Fruit fly (Drosophila melanogaster) whole organism, embryonic: ENCODE results near the gene fzo.

Source experiments
- ATbp ChIP-seq: fragments of 200-800 bp; sonication (Bioruptor generic); optimal IDR thresholded peaks from 2 replicates; lab custom pipeline; 2017; ENCODE audit warnings: missing biosample characterization, mild to moderate bottlenecking, missing genetic modification characterization, missing genetic modification reagents
- Bgb ChIP-seq: fragments of 200-800 bp; sonication (Bioruptor generic); IDR thresholded peaks from 2 replicates; pipeline ENCODE4 v1.3.6; 2022; ENCODE audit warnings: missing biosample characterization, missing genetic modification characterization; ENCODE audit not compliant: partially characterized antibody
- C15 ChIP-seq: fragments of 200-800 bp; sonication (Bioruptor generic); IDR thresholded peaks from 3 replicates; pipeline ENCODE4 v1.3.6; 2022; ENCODE audit warnings: missing biosample characterization, missing genetic modification characterization
- CG10209 ChIP-seq: fragments of 200-800 bp; sonication (Bioruptor generic); optimal IDR thresholded peaks from 3 replicates; lab custom pipeline; 2017; ENCODE audit warnings: missing biosample characterization, mild to moderate bottlenecking, missing genetic modification characterization, missing genetic modification reagents
- CG10431 ChIP-seq: fragments of 200-800 bp; sonication (Bioruptor generic); optimal IDR thresholded peaks from 3 replicates; lab custom pipeline; 2018; ENCODE audit warnings: missing biosample characterization, mild to moderate bottlenecking, missing genetic modification characterization
- CG11723 ChIP-seq: fragments of 200-800 bp; sonication (Bioruptor generic); optimal IDR thresholded peaks from 2 replicates; lab custom pipeline; 2017; ENCODE audit warnings: missing biosample characterization, mild to moderate bottlenecking, missing genetic modification characterization
- CG14710 ChIP-seq: fragments of 200-800 bp; sonication (Bioruptor generic); optimal IDR thresholded peaks from 3 replicates; lab custom pipeline; 2019; ENCODE audit warnings: missing biosample characterization, mild to moderate bottlenecking, missing genetic modification characterization, moderate library complexity
- CG1603 ChIP-seq: fragments of 200-800 bp; sonication (Bioruptor generic); optimal IDR thresholded peaks from 2 replicates; lab custom pipeline; 2019; ENCODE audit warnings: missing biosample characterization, mild to moderate bottlenecking, missing genetic modification characterization, moderate library complexity
- CG18476 ChIP-seq: fragments of 200-800 bp; sonication (Bioruptor generic); optimal IDR thresholded peaks from 2 replicates; lab custom pipeline; 2016; ENCODE audit warnings: missing biosample characterization, mild to moderate bottlenecking, missing genetic modification characterization
- CG2678 ChIP-seq: fragments of 200-800 bp; sonication (Bioruptor generic); optimal IDR thresholded peaks from 3 replicates; lab custom pipeline; 2019; ENCODE audit warnings: missing biosample characterization, mild to moderate bottlenecking, missing genetic modification characterization, moderate library complexity
- CG30431 ChIP-seq: fragments of 200-800 bp; sonication (Bioruptor generic); optimal IDR thresholded peaks from 2 replicates; lab custom pipeline; 2017; ENCODE audit warnings: missing biosample characterization, missing genetic modification characterization
- CG31365 ChIP-seq: fragments of 200-800 bp; sonication (Bioruptor generic); optimal IDR thresholded peaks from 2 replicates; lab custom pipeline; 2018; ENCODE audit warnings: missing biosample characterization, mild to moderate bottlenecking, missing genetic modification characterization
- CG31441 ChIP-seq: fragments of 200-800 bp; sonication (Bioruptor generic); IDR thresholded peaks from 2 replicates; pipeline ENCODE4 v1.3.6; 2022; ENCODE audit warnings: missing biosample characterization, missing genetic modification characterization
- CG4282 ChIP-seq: fragments of 200-800 bp; sonication (Bioruptor generic); optimal IDR thresholded peaks from 2 replicates; lab custom pipeline; 2016; ENCODE audit warnings: missing biosample characterization, missing genetic modification characterization
- CG4730 ChIP-seq: fragments of 200-800 bp; sonication (Bioruptor generic); IDR thresholded peaks from 2 replicates; pipeline ENCODE4 v1.3.6; 2022; ENCODE audit warnings: missing biosample characterization, missing genetic modification characterization
- CG5245 ChIP-seq: fragments of 200-800 bp; sonication (Bioruptor generic); optimal IDR thresholded peaks from 3 replicates; lab custom pipeline; 2016; ENCODE audit warnings: missing biosample characterization, missing genetic modification characterization
- CG8388 ChIP-seq: fragments of 200-800 bp; sonication (Bioruptor generic); optimal IDR thresholded peaks from 2 replicates; lab custom pipeline; 2019; ENCODE audit warnings: missing biosample characterization, mild to moderate bottlenecking, missing genetic modification characterization, moderate library complexity
- Camta ChIP-seq: fragments of 200-800 bp; sonication (Bioruptor generic); optimal IDR thresholded peaks from 2 replicates; lab custom pipeline; 2016; ENCODE audit warnings: missing biosample characterization, missing genetic modification characterization
- Dp ChIP-seq: fragments of 200-800 bp; sonication (Bioruptor generic); optimal IDR thresholded peaks from 2 replicates; lab custom pipeline; 2018; ENCODE audit warnings: missing biosample characterization, mild to moderate bottlenecking, missing genetic modification characterization, moderate library complexity
- Elba2 ChIP-seq: fragments of 200-800 bp; sonication (Bioruptor generic); optimal IDR thresholded peaks from 3 replicates; lab custom pipeline; 2016; ENCODE audit warnings: missing biosample characterization, missing genetic modification characterization
- HmgZ ChIP-seq: fragments of 200-800 bp; sonication (Bioruptor generic); optimal IDR thresholded peaks from 2 replicates; lab custom pipeline; 2018; ENCODE audit warnings: missing biosample characterization, mild to moderate bottlenecking, missing genetic modification characterization
- MTF-1 ChIP-seq: fragments of 200-800 bp; sonication (Bioruptor generic); optimal IDR thresholded peaks from 2 replicates; lab custom pipeline; 2018; ENCODE audit warnings: missing biosample characterization, mild to moderate bottlenecking, missing genetic modification characterization, borderline replicate concordance
- Mad ChIP-seq: fragments of 200-800 bp; sonication (Bioruptor generic); optimal IDR thresholded peaks from 2 replicates; lab custom pipeline; 2016; ENCODE audit warnings: missing biosample characterization, missing genetic modification characterization
- Med ChIP-seq: fragments of 200-800 bp; sonication (Bioruptor generic); peaks from one replicate; lab custom pipeline; 2016; ENCODE audit warnings: missing biosample characterization, missing genetic modification characterization, mild to moderate bottlenecking, inconsistent platforms, moderate library complexity
- Meics ChIP-seq: fragments of 200-800 bp; sonication (Bioruptor generic); optimal IDR thresholded peaks from 2 replicates; lab custom pipeline; 2017; ENCODE audit warnings: missing biosample characterization, mild to moderate bottlenecking, missing genetic modification characterization
- Sin3A ChIP-seq: fragments of >200 bp; optimal IDR thresholded peaks from 2 replicates; lab custom pipeline; 2018
- Stat92E ChIP-seq, 3 experiments: fragments of >200 bp in 2 of 3; fragments of 200-800 bp in 1 of 3; sonication (Bioruptor generic) in 1 of 3; optimal IDR thresholded peaks; 2 replicates each; lab custom pipeline; 2017 to 2019; ENCODE audit warnings: missing biosample characterization in 3 of 3, missing genetic modification characterization in 3 of 3, mild to moderate bottlenecking in 1 of 3, moderate library complexity in 1 of 3
- Tbp ChIP-seq: fragments of >200 bp; optimal IDR thresholded peaks from 2 replicates; lab custom pipeline; 2018; ENCODE audit warnings: missing biosample characterization, missing genetic modification characterization
- YL-1 ChIP-seq: fragments of 200-800 bp; sonication (Bioruptor generic); optimal IDR thresholded peaks from 3 replicates; lab custom pipeline; 2017; ENCODE audit warnings: missing biosample characterization, mild to moderate bottlenecking, missing genetic modification characterization
- bbx ChIP-seq: fragments of 200-800 bp; sonication (Bioruptor generic); IDR thresholded peaks from 2 replicates; pipeline ENCODE4 v1.3.6; 2022; ENCODE audit warnings: missing biosample characterization, missing genetic modification characterization; ENCODE audit not compliant: partially characterized antibody
- cato ChIP-seq: fragments of 200-800 bp; sonication (Bioruptor generic); optimal IDR thresholded peaks from 2 replicates; lab custom pipeline; 2016; ENCODE audit warnings: missing biosample characterization, missing genetic modification characterization, borderline replicate concordance
- chinmo ChIP-seq: fragments of 200-800 bp; sonication (Bioruptor generic); IDR thresholded peaks from 4 replicates; pipeline ENCODE4 v1.3.6; 2022; ENCODE audit warnings: missing biosample characterization, missing genetic modification characterization; ENCODE audit not compliant: partially characterized antibody
- croc ChIP-seq: fragments of 200-800 bp; sonication (Bioruptor generic); conservative IDR thresholded peaks from 3 replicates; pipeline ENCODE4 v1.3.6; 2022; ENCODE audit warnings: missing biosample characterization, missing genetic modification characterization
- dati ChIP-seq: fragments of 200-800 bp; sonication (Bioruptor generic); IDR thresholded peaks from 2 replicates; pipeline ENCODE4 v1.3.6; 2022; ENCODE audit warnings: missing biosample characterization, missing genetic modification characterization
- gro ChIP-seq: fragments of 200-800 bp; sonication (Bioruptor generic); optimal IDR thresholded peaks from 2 replicates; lab custom pipeline; 2016; ENCODE audit warnings: missing biosample characterization, missing genetic modification characterization
- gsb-n ChIP-seq: fragments of 200-800 bp; sonication (Bioruptor generic); optimal IDR thresholded peaks from 3 replicates; lab custom pipeline; 2018; ENCODE audit warnings: missing biosample characterization, mild to moderate bottlenecking, missing genetic modification characterization
- gt ChIP-seq: fragments of 200-800 bp; sonication (Bioruptor generic); IDR thresholded peaks from 2 replicates; pipeline ENCODE4 v1.3.6; 2022; ENCODE audit warnings: missing biosample characterization, missing genetic modification characterization
- knrl ChIP-seq: fragments of 200-800 bp; sonication (Bioruptor generic); IDR thresholded peaks from 3 replicates; pipeline ENCODE4 v1.3.6; 2022; ENCODE audit warnings: missing biosample characterization, missing genetic modification characterization; ENCODE audit not compliant: partially characterized antibody
- maf-S ChIP-seq: fragments of 200-800 bp; sonication (Bioruptor generic); optimal IDR thresholded peaks from 2 replicates; lab custom pipeline; 2016; ENCODE audit warnings: missing biosample characterization, missing genetic modification characterization
- onecut ChIP-seq: fragments of 200-800 bp; sonication (Bioruptor generic); IDR thresholded peaks from 2 replicates; pipeline ENCODE4 v1.3.6; 2022; ENCODE audit warnings: missing biosample characterization, missing genetic modification characterization
- pan ChIP-seq, 4 experiments: fragments of >200 bp in 3 of 4; fragments of 200-800 bp in 1 of 4; sonication (Bioruptor generic) in 1 of 4; optimal IDR thresholded peaks in 3 of 4; IDR thresholded peaks in 1 of 4; 2 replicates each; pipeline versions ENCODE4 v1.3.6 to Lab custom; 2017 to 2022; ENCODE audit warnings: missing biosample characterization in 2 of 4, missing genetic modification characterization in 2 of 4, mixed read lengths in 1 of 4
- psq ChIP-seq: fragments of 200-800 bp; sonication (Bioruptor generic); optimal IDR thresholded peaks from 2 replicates; lab custom pipeline; 2017; ENCODE audit warnings: missing biosample characterization, missing genetic modification characterization
- pzg ChIP-seq: fragments of 200-800 bp; sonication (Bioruptor generic); optimal IDR thresholded peaks from 3 replicates; lab custom pipeline; 2018; ENCODE audit warnings: missing biosample characterization, mild to moderate bottlenecking, missing genetic modification characterization, moderate library complexity
- repo ChIP-seq: fragments of 200-800 bp; sonication (Bioruptor generic); optimal IDR thresholded peaks from 2 replicates; lab custom pipeline; 2016; ENCODE audit warnings: missing biosample characterization, missing genetic modification characterization
- schlank ChIP-seq: fragments of 200-800 bp; sonication (Bioruptor generic); optimal IDR thresholded peaks from 2 replicates; lab custom pipeline; 2018; ENCODE audit warnings: missing biosample characterization, mild to moderate bottlenecking, missing genetic modification characterization
- sens-2 ChIP-seq: fragments of 200-800 bp; sonication (Bioruptor generic); IDR thresholded peaks from 2 replicates; pipeline ENCODE4 v1.3.6; 2022; ENCODE audit warnings: missing biosample characterization, missing genetic modification characterization
- slou ChIP-seq: fragments of 200-800 bp; sonication (Bioruptor generic); optimal IDR thresholded peaks from 3 replicates; lab custom pipeline; 2016; ENCODE audit warnings: missing biosample characterization, missing genetic modification characterization
- tin ChIP-seq: fragments of 200-800 bp; sonication (Bioruptor generic); optimal IDR thresholded peaks from 3 replicates; lab custom pipeline; 2016; ENCODE audit warnings: missing biosample characterization, missing genetic modification characterization

fzo gene

DNA sequence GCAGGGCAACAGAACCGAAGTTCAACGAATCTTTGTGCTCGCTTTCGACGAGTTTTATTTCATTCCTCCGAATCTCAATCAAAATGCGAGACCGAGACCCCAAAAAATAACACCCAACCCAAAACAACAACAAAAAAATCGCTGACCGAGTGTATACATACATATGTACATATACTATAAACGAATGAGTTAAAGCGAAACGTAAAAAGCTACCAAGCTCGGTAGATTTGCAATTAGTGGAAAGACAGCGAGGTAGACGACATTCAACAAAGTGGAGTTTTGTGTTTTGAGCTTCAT, 11.5 kb upstream of the fzo start:
- TF ChIP-seq chinmo, result 0 out of 4 replicates have a peak, but pooled peaks have one; percentile 21
- no peak for TF ChIP-seq Elba2 (GFP tag; lab: Kevin White, UChicago)
- no peak for TF ChIP-seq pan (optimal IDR thresholded peaks at IDR 0.05; lab: Kevin White, UChicago)
- TF ChIP-seq pan (GFP tag; optimal IDR thresholded peaks at IDR 0.05 in 1 of 2, IDR thresholded peaks at IDR 0.05 in 1 of 2), result no peak
- TF ChIP-seq CG5245, result no peak
- no peak for TF ChIP-seq CG10209 (GFP tag; lab: Kevin White, UChicago)
- no peak for TF ChIP-seq tin (GFP tag; lab: Kevin White, UChicago)
- no peak for TF ChIP-seq Stat92E (GFP tag; optimal IDR thresholded peaks at IDR 0.05; lab: Kevin White, UChicago)
- TF ChIP-seq ATbp (GFP tag; lab: Kevin White, UChicago), result no peak

DNA sequence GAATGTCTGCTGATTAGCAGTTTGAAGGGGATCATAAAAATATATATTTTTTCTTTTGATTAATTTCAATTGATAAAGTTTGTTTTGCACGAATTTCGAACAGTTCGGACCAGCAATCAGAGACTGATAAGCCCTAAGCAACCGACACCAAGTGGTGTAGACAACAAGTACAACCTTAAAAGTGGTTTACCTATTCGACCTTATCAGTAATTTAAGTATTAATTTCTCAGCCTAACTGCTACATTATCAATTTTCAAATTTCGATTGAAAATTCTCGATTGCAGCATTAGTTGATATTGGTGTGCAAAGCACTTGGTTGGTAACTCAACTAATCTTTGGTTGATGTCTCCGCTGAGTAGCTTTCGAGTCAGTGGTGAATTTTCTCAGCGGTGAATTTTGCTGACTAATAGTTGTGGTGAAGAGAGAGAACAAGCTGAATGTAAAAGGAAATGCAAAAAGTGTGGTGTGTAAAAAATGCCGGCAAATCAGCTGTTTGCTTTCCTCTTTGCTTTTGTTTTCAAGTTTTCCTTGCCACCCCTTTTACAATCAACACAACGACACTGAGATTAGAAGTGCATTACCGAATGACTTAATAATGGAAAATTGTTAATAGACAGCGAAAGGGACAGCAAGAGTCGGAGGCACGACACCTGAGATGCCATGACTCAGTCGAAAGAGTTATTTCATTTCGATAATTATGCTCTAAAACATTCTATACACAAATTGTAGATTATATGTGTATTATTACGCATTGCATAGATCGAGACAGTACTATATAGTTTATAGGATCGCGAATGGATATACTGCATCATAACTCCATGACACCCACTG, 11.0 kb upstream of the fzo start:
- TF ChIP-seq sens-2 (GFP tag; lab: Robert Waterston, UW) (no peak), CG31441 (GFP tag; lab: Robert Waterston, UW) (no peak), CG1603 (tag; lab: Kevin White, UChicago) (peak; percentile 75), knrl (no peak), CG31365 (tag; lab: Kevin White, UChicago) (peak; percentile 13), onecut (GFP tag; lab: Robert Waterston, UW) (no peak), YL-1 (no peak), cato (GFP tag; lab: Kevin White, UChicago) (no peak), CG18476 (GFP tag; lab: Kevin White, UChicago) (no peak), CG4282 (GFP tag; lab: Kevin White, UChicago) (no peak), CG10431 (no peak), maf-S (GFP tag; lab: Kevin White, UChicago) (no peak), CG14710 (tag; lab: Kevin White, UChicago) (peak; percentile 50), CG2678 (no peak), Tbp (no peak), Elba2 (GFP tag; lab: Kevin White, UChicago) (no peak), CG30431 (GFP tag; lab: Kevin White, UChicago) (no peak), CG4730 (GFP tag; lab: Robert Waterston, UW) (no peak), gro (GFP tag; lab: Kevin White, UChicago) (peak; percentile 51), Bgb (peak; percentile 48; the same call in 1 of the 2 replicates), repo (GFP tag; lab: Kevin White, UChicago) (no peak), gt (no peak), bbx (GFP tag; lab: Robert Waterston, UW) (peak; percentile 48), Dp (peak; percentile 95), pzg (peak; percentile 89), slou (GFP tag; lab: Kevin White, UChicago) (no peak), croc (GFP tag; lab: Robert Waterston, UW) (no peak), CG8388 (GFP tag; lab: Kevin White, UChicago) (no peak), psq (GFP tag; lab: Kevin White, UChicago) (peak; percentile 24), gsb-n (tag; lab: Kevin White, UChicago) (no peak), Med (GFP tag; lab: Kevin White, UChicago) (peak; percentile 74), CG11723 (no peak), HmgZ (tag; lab: Kevin White, UChicago) (peak; percentile 82), Meics (GFP tag; lab: Kevin White, UChicago) (no peak), C15 (GFP tag; lab: Robert Waterston, UW) (no peak), MTF-1 (GFP tag; lab: Kevin White, UChicago) (no peak), dati (GFP tag; lab: Robert Waterston, UW) (no peak), schlank (no peak), Mad (GFP tag; lab: Kevin White, UChicago) (no peak), Camta (GFP tag; lab: Kevin White, UChicago) (no peak), Sin3A (no peak)
